Worm (Caenorhabditis elegans) whole organism, young adult: ENCODE measurements around the gene srw-4.
A peak's percentile ranks its signal among the peaks of the same experiment; 100 is the strongest.

Experiments used
- B0261.1 ChIP-seq: sonication (generic microtip); optimal IDR thresholded peaks from 2 replicates; lab custom pipeline; 2016; ENCODE audit warnings: mild to moderate bottlenecking, missing genetic modification characterization, moderate library complexity, missing compliant biosample characterization
- D2030.7 ChIP-seq: fragments of 200-800 bp; sonication (Bioruptor generic); IDR thresholded peaks from 2 replicates; pipeline ENCODE4 v1.3.6; 2022; ENCODE audit warnings: missing genetic modification reagents, missing genetic modification characterization, missing compliant biosample characterization
- F37B4.10 ChIP-seq: fragments of 200-800 bp; sonication (Bioruptor generic); IDR thresholded peaks from 2 replicates; pipeline ENCODE4 v1.3.6; 2022; ENCODE audit warnings: missing genetic modification characterization, missing compliant biosample characterization
- F49E8.2 ChIP-seq: sonication (generic microtip); optimal IDR thresholded peaks from 3 replicates; lab custom pipeline; 2017; ENCODE audit warnings: missing genetic modification characterization, mild to moderate bottlenecking, missing compliant biosample characterization, antibody characterized with exemption, moderate library complexity; ENCODE audit not compliant: insufficient read depth
- F55B11.4 ChIP-seq: sonication (generic microtip); optimal IDR thresholded peaks from 2 replicates; lab custom pipeline; 2016; ENCODE audit warnings: missing compliant biosample characterization, missing genetic modification characterization, borderline replicate concordance; ENCODE audit not compliant: insufficient read depth
- K11D2.4 ChIP-seq: fragments of 200-800 bp; sonication (Bioruptor generic); IDR thresholded peaks from 2 replicates; pipeline ENCODE4 v1.3.6; 2022; ENCODE audit warnings: missing genetic modification reagents, missing genetic modification characterization, missing compliant biosample characterization
- Y56A3A.18 ChIP-seq: fragments of 200-800 bp; sonication (Bioruptor generic); IDR thresholded peaks from 2 replicates; pipeline ENCODE4 v1.3.6; 2022; ENCODE audit warnings: missing genetic modification reagents, missing genetic modification characterization, missing compliant biosample characterization
- Y95B8A.8 ChIP-seq: fragments of 200-800 bp; sonication (Bioruptor generic); IDR thresholded peaks from 2 replicates; pipeline ENCODE4 v1.3.6; 2022; ENCODE audit warnings: missing genetic modification reagents, missing genetic modification characterization, missing compliant biosample characterization
- atf-7 ChIP-seq: sonication (generic microtip); optimal IDR thresholded peaks from 2 replicates; lab custom pipeline; 2017; ENCODE audit warnings: mild to moderate bottlenecking, missing genetic modification characterization, missing compliant biosample characterization
- bed-1 ChIP-seq: fragments of 200-800 bp; sonication (Bioruptor generic); IDR thresholded peaks from 2 replicates; pipeline ENCODE4 v1.3.6; 2022; ENCODE audit warnings: missing genetic modification reagents, missing genetic modification characterization, missing compliant biosample characterization
- bed-2 ChIP-seq: fragments of 200-800 bp; sonication (Bioruptor generic); IDR thresholded peaks from 2 replicates; pipeline ENCODE4 v1.3.6; 2022; ENCODE audit warnings: missing genetic modification reagents, missing genetic modification characterization, missing compliant biosample characterization
- ceh-100 ChIP-seq: fragments of 200-800 bp; sonication (Bioruptor generic); IDR thresholded peaks from 2 replicates; pipeline ENCODE4 v1.3.6; 2022; ENCODE audit warnings: missing genetic modification reagents, missing genetic modification characterization, missing compliant biosample characterization
- ceh-79 ChIP-seq: sonication (generic microtip); optimal IDR thresholded peaks from 2 replicates; lab custom pipeline; 2017; ENCODE audit warnings: mild to moderate bottlenecking, missing genetic modification characterization, missing compliant biosample characterization
- chd-7 ChIP-seq: sonication (generic microtip); optimal IDR thresholded peaks from 2 replicates; lab custom pipeline; 2016; ENCODE audit warnings: mild to moderate bottlenecking, missing genetic modification characterization, moderate library complexity, missing compliant biosample characterization
- die-1 ChIP-seq: sonication (generic microtip); optimal IDR thresholded peaks from 2 replicates; lab custom pipeline; 2016; ENCODE audit warnings: missing genotype, mild to moderate bottlenecking, missing genetic modification characterization, missing compliant biosample characterization
- dpff-1 ChIP-seq: sonication (generic microtip); optimal IDR thresholded peaks from 2 replicates; lab custom pipeline; 2017; ENCODE audit warnings: mild to moderate bottlenecking, missing genetic modification characterization, missing compliant biosample characterization
- egl-18 ChIP-seq: fragments of 200-800 bp; sonication (Bioruptor generic); IDR thresholded peaks from 2 replicates; pipeline ENCODE4 v1.3.6; 2022; ENCODE audit warnings: missing genetic modification reagents, missing genetic modification characterization, missing compliant biosample characterization
- ets-4 ChIP-seq: fragments of 200-800 bp; sonication (Bioruptor generic); optimal IDR thresholded peaks from 2 replicates; lab custom pipeline; 2018; ENCODE audit warnings: mild to moderate bottlenecking, missing genetic modification characterization, missing compliant biosample characterization
- hlh-26 ChIP-seq: fragments of 200-800 bp; sonication (Bioruptor generic); conservative IDR thresholded peaks from 2 replicates; pipeline ENCODE4 v1.3.6; 2022; ENCODE audit warnings: missing genetic modification reagents, missing genetic modification characterization, missing compliant biosample characterization
- hmg-1.2 ChIP-seq: fragments of 200-800 bp; sonication (Bioruptor generic); IDR thresholded peaks from 2 replicates; pipeline ENCODE4 v1.3.6; 2022; ENCODE audit warnings: missing genetic modification reagents, missing genetic modification characterization, missing compliant biosample characterization
- lsl-1 ChIP-seq: fragments of 200-800 bp; sonication (Bioruptor generic); optimal IDR thresholded peaks from 2 replicates; lab custom pipeline; 2018; ENCODE audit warnings: mild to moderate bottlenecking, missing genetic modification characterization, moderate library complexity, missing compliant biosample characterization
- mel-28 ChIP-seq: sonication (generic microtip); optimal IDR thresholded peaks from 2 replicates; lab custom pipeline; 2016; ENCODE audit warnings: borderline replicate concordance, mild to moderate bottlenecking, missing genetic modification characterization, missing compliant biosample characterization
- nfya-1 ChIP-seq: sonication (generic microtip); optimal IDR thresholded peaks from 2 replicates; lab custom pipeline; 2017; ENCODE audit warnings: antibody characterized with exemption, missing compliant biosample characterization, missing genetic modification characterization, borderline replicate concordance; ENCODE audit not compliant: insufficient read depth
- nfyb-1 ChIP-seq: fragments of 200-800 bp; sonication (Bioruptor generic); IDR thresholded peaks from 2 replicates; pipeline ENCODE4 v1.3.6; 2022; ENCODE audit warnings: missing genetic modification reagents, missing genetic modification characterization, missing compliant biosample characterization
- nhr-120 ChIP-seq: fragments of 200-800 bp; sonication (Bioruptor generic); IDR thresholded peaks from 2 replicates; pipeline ENCODE4 v1.3.6; 2022; ENCODE audit warnings: missing genetic modification characterization, missing compliant biosample characterization
- nhr-179 ChIP-seq: sonication (generic microtip); optimal IDR thresholded peaks from 2 replicates; lab custom pipeline; 2016; ENCODE audit warnings: mild to moderate bottlenecking, missing genetic modification characterization, missing compliant biosample characterization
- rpc-1 ChIP-seq, 2 experiments: fragments of 150-350 bp in 1 of 2; sonication (generic microtip) in 1 of 2; optimal IDR thresholded peaks; 2 replicates each; lab custom pipeline; 2014 to 2018; ENCODE audit warnings: missing biosample characterization in 1 of 2, missing genetic modification characterization in 1 of 2, missing genetic modification reagents in 1 of 2, missing genotype in 1 of 2
- sea-2 ChIP-seq: fragments of 200-800 bp; sonication (Bioruptor generic); IDR thresholded peaks from 2 replicates; pipeline ENCODE4 v1.3.6; 2022; ENCODE audit warnings: missing genetic modification characterization, missing compliant biosample characterization
- snpc-1.1 ChIP-seq: sonication (generic microtip); optimal IDR thresholded peaks from 2 replicates; lab custom pipeline; 2017; ENCODE audit warnings: missing genetic modification characterization, mild to moderate bottlenecking, missing compliant biosample characterization, antibody characterized with exemption, moderate library complexity, missing genotype, missing genetic modification reagents; ENCODE audit not compliant: insufficient read depth
- snpc-4 ChIP-seq, 5 experiments: fragments of 150-350 bp in 1 of 5; sonication (generic microtip) in 4 of 5; optimal IDR thresholded peaks; 2 replicates each; lab custom pipeline; 2014 to 2018; ENCODE audit warnings: missing genetic modification characterization in 5 of 5, missing biosample characterization in 3 of 5, antibody characterized with exemption in 2 of 5, mild to moderate bottlenecking in 2 of 5, missing compliant biosample characterization in 2 of 5, missing genotype in 2 of 5, moderate library complexity in 2 of 5, missing genetic modification reagents in 1 of 5
- tlf-1 ChIP-seq: fragments of 200-800 bp; sonication (Bioruptor generic); optimal IDR thresholded peaks from 2 replicates; lab custom pipeline; 2018; ENCODE audit warnings: mild to moderate bottlenecking, missing genetic modification characterization, missing compliant biosample characterization
- unc-130 ChIP-seq: sonication (generic microtip); optimal IDR thresholded peaks from 2 replicates; lab custom pipeline; 2016; ENCODE audit warnings: missing genetic modification reagents, missing genetic modification characterization, missing compliant biosample characterization
- ztf-25 ChIP-seq: fragments of 200-800 bp; sonication (Bioruptor generic); IDR thresholded peaks from 2 replicates; pipeline ENCODE4 v1.3.6; 2022; ENCODE audit warnings: missing genetic modification reagents, missing genetic modification characterization, missing compliant biosample characterization
- ztf-26 ChIP-seq: sonication (generic microtip); optimal IDR thresholded peaks from 2 replicates; lab custom pipeline; 2017; ENCODE audit warnings: missing genetic modification characterization, missing compliant biosample characterization
- ztf-3 ChIP-seq: fragments of 200-800 bp; sonication (Bioruptor generic); optimal IDR thresholded peaks from 2 replicates; lab custom pipeline; 2018; ENCODE audit warnings: mild to moderate bottlenecking, missing genetic modification characterization, missing compliant biosample characterization

The srw-4 gene

DNA sequence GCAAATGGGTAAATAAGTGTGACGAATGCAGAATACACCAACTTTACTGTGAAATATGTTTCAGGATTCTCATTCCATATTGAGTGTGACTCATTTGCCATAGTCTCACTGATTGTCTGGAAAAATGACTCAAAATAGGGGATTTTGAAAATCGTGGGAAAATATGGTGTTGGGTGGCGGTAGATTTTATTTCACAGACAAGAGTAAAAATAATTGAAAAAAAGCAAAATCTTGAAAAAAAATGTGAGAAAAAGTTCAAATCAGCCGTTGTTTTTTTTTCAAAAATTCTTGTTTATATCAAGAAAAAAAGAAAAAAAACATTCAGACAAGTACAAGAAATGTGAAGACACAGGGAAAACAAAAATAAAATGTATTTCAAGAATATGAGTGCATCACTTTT is 34.0 kb upstream of the srw-4 start, which contains the start of gene srh-38:
srh-38 (minus strand) TSS at position 101 of the 400 bp plus-strand sequence.
- TF ChIP-seq nhr-179 (tag; lab: Kevin White, UChicago) (no peak), F49E8.2 (no peak), F55B11.4 (no peak), egl-18 (GFP tag; lab: Robert Waterston, UW) (no peak)
- TF ChIP-seq, all 124 proteins: peak for 0

DNA sequence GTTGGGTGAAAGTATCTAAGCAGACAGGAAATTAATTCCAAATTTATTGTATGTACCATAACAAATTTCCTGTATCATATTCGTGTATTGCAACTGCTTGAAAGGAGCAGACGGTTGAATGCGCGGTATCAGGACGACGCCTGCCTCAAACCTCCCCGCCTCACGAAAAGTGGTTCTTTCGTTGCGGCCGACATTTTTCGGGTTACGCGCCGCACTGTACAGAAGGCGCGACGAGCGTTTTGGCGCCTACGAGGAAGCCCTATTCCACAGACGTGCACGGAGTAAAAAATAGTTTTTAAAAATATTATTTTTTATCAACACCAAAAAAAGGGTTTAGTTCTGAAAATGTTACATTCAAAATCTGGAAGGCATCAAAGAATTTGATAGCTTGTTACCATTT is 31.5 kb upstream of the srw-4 start:
- TF ChIP-seq ztf-3: no peak
- no peak for TF ChIP-seq D2030.7 (GFP tag; lab: Robert Waterston, UW)
- peak; percentile 60; the same call in 1 of the 2 replicates for TF ChIP-seq hmg-1.2 (GFP tag; lab: Robert Waterston, UW)
- TF ChIP-seq snpc-1.1 (tag; lab: Kevin White, UChicago): peak; percentile 86
- TF ChIP-seq ztf-25 (GFP tag; lab: Robert Waterston, UW): no peak
- TF ChIP-seq B0261.1 (tag; lab: Kevin White, UChicago): no peak
- TF ChIP-seq dpff-1 (tag; lab: Kevin White, UChicago): no peak
- TF ChIP-seq rpc-1 (optimal IDR thresholded peaks at IDR 0.05; lab: Kevin White, UChicago): no peak
- no peak for TF ChIP-seq rpc-1 (tag; optimal IDR thresholded peaks at IDR 0.05; lab: Kevin White, UChicago)
- no peak for TF ChIP-seq bed-2 (GFP tag; lab: Robert Waterston, UW)
- no peak for TF ChIP-seq nfyb-1 (GFP tag; lab: Robert Waterston, UW)
- TF ChIP-seq lsl-1 (GFP tag; lab: Kevin White, UChicago): no peak
- no peak for TF ChIP-seq chd-7 (tag; lab: Kevin White, UChicago)
- TF ChIP-seq bed-1 (GFP tag; lab: Robert Waterston, UW): no peak
- TF ChIP-seq nhr-120 (GFP tag; lab: Robert Waterston, UW): no peak
- no peak for TF ChIP-seq atf-7 (tag; lab: Kevin White, UChicago)
- TF ChIP-seq die-1 (tag; lab: Kevin White, UChicago): no peak
- TF ChIP-seq ztf-26 (tag; lab: Kevin White, UChicago): no peak
- no peak for TF ChIP-seq ets-4
- no peak for TF ChIP-seq K11D2.4 (GFP tag; lab: Robert Waterston, UW)
- no peak for TF ChIP-seq F37B4.10 (GFP tag; lab: Robert Waterston, UW)
- TF ChIP-seq tlf-1: no peak
- peak; percentile 87 for TF ChIP-seq snpc-4 (GFP tag; optimal IDR thresholded peaks at IDR 0.05; lab: Kevin White, UChicago)
- TF ChIP-seq snpc-4 (tag; optimal IDR thresholded peaks at IDR 0.05; lab: Kevin White, UChicago): peak; percentile 64 to 95 (median 82)
- no peak for TF ChIP-seq nfya-1 (tag; lab: Kevin White, UChicago)
- no peak for TF ChIP-seq ceh-79 (tag; lab: Kevin White, UChicago)

DNA sequence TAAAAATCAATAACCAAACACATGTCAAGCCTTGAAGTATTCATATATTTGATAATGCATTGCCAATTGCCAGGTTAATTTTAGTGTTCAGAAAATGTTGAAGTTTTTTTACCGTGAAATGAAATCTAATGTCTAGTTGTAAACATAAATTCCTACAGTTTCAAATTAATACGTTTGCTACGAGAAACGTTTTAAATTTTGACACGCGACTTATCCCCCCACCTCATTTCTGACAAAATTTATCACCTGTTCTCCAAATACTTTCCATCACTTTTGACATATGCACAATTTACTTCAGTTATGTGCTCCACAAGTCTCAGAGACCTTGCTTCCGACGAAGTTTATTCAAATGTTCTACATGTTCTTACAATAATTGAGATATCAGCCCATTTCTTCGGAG is 25.4 kb upstream of the srw-4 start, which contains the start of gene srh-146:
srh-146 (plus strand) TSS at position 301 of the 400 bp plus-strand sequence.
- no peak for TF ChIP-seq sea-2 (GFP tag; lab: Robert Waterston, UW)
- TF ChIP-seq Y56A3A.18: no peak
- no peak for TF ChIP-seq ceh-100 (GFP tag; lab: Robert Waterston, UW)
- no peak for TF ChIP-seq hlh-26 (GFP tag; lab: Robert Waterston, UW)
- no peak for TF ChIP-seq unc-130 (GFP tag; lab: Kevin White, UChicago)
- TF ChIP-seq Y95B8A.8 (GFP tag; lab: Robert Waterston, UW): no peak
- TF ChIP-seq mel-28 (tag; lab: Kevin White, UChicago): no peak
